Fruit fly (Drosophila melanogaster) whole organism, embryonic: Measurements from ENCODE around the gene CG9664.

Experiments
- Bdp1 ChIP-seq: fragments of 200-800 bp; sonication (Bioruptor generic); optimal IDR thresholded peaks from 3 replicates; lab custom pipeline; 2016; ENCODE audit warnings: missing biosample characterization, missing genetic modification characterization
- CG10366 ChIP-seq: fragments of 200-800 bp; sonication (Bioruptor generic); IDR thresholded peaks from 2 replicates; pipeline ENCODE4 v1.3.6; 2022; ENCODE audit warnings: missing biosample characterization, missing genetic modification characterization
- CG10431 ChIP-seq: fragments of 200-800 bp; sonication (Bioruptor generic); optimal IDR thresholded peaks from 3 replicates; lab custom pipeline; 2018; ENCODE audit warnings: missing biosample characterization, mild to moderate bottlenecking, missing genetic modification characterization
- CG10565 ChIP-seq: fragments of 200-800 bp; sonication (Bioruptor generic); optimal IDR thresholded peaks from 3 replicates; lab custom pipeline; 2016; ENCODE audit warnings: missing biosample characterization, mild to moderate bottlenecking, missing genetic modification characterization
- CG11247 ChIP-seq: fragments of 200-800 bp; sonication (Bioruptor generic); IDR thresholded peaks from 2 replicates; pipeline ENCODE4 v1.3.6; 2022; ENCODE audit warnings: missing biosample characterization, missing genetic modification characterization
- CG12104 ChIP-seq: fragments of 200-800 bp; sonication (Bioruptor generic); optimal IDR thresholded peaks from 3 replicates; lab custom pipeline; 2016; ENCODE audit warnings: missing biosample characterization, missing genetic modification characterization
- CG12155 ChIP-seq: fragments of 200-800 bp; sonication (Bioruptor generic); optimal IDR thresholded peaks from 3 replicates; lab custom pipeline; 2016; ENCODE audit warnings: missing biosample characterization, missing genetic modification characterization
- CG12744 ChIP-seq: fragments of 200-800 bp; sonication (Bioruptor generic); optimal IDR thresholded peaks from 2 replicates; lab custom pipeline; 2016; ENCODE audit warnings: missing biosample characterization, missing genetic modification characterization
- CG13894 ChIP-seq: fragments of 200-800 bp; sonication (Bioruptor generic); optimal IDR thresholded peaks from 3 replicates; lab custom pipeline; 2018; ENCODE audit warnings: missing biosample characterization, mild to moderate bottlenecking, missing genetic modification characterization, moderate library complexity
- CG2120 ChIP-seq: fragments of 200-800 bp; sonication (Bioruptor generic); optimal IDR thresholded peaks from 3 replicates; lab custom pipeline; 2016; ENCODE audit warnings: missing biosample characterization, missing genetic modification characterization
- CG2678 ChIP-seq: fragments of 200-800 bp; sonication (Bioruptor generic); optimal IDR thresholded peaks from 3 replicates; lab custom pipeline; 2019; ENCODE audit warnings: missing biosample characterization, mild to moderate bottlenecking, missing genetic modification characterization, moderate library complexity
- CG32532 ChIP-seq: fragments of 200-800 bp; sonication (Bioruptor generic); IDR thresholded peaks from 2 replicates; pipeline ENCODE4 v1.3.6; 2022; ENCODE audit warnings: missing biosample characterization, missing genetic modification characterization
- CG33557 ChIP-seq: fragments of 200-800 bp; sonication (Bioruptor generic); optimal IDR thresholded peaks from 2 replicates; lab custom pipeline; 2019; ENCODE audit warnings: missing biosample characterization, mild to moderate bottlenecking, missing genetic modification characterization, moderate library complexity
- CG4282 ChIP-seq: fragments of 200-800 bp; sonication (Bioruptor generic); optimal IDR thresholded peaks from 2 replicates; lab custom pipeline; 2016; ENCODE audit warnings: missing biosample characterization, missing genetic modification characterization
- CG4404 ChIP-seq: fragments of 200-800 bp; sonication (Bioruptor generic); IDR thresholded peaks from 2 replicates; pipeline ENCODE4 v1.3.6; 2022; ENCODE audit warnings: missing biosample characterization, missing genetic modification characterization
- CG5180 ChIP-seq: fragments of 200-800 bp; sonication (Bioruptor generic); optimal IDR thresholded peaks from 3 replicates; lab custom pipeline; 2017; ENCODE audit warnings: missing biosample characterization, missing genetic modification characterization, mild to moderate bottlenecking, moderate library complexity, missing genetic modification reagents
- CG6254 ChIP-seq: fragments of 200-800 bp; sonication (Bioruptor generic); optimal IDR thresholded peaks from 3 replicates; lab custom pipeline; 2017; ENCODE audit warnings: mild to moderate bottlenecking, missing biosample characterization, missing genetic modification reagents, missing genetic modification characterization
- CG7556 ChIP-seq: fragments of 200-800 bp; sonication (Bioruptor generic); optimal IDR thresholded peaks from 2 replicates; lab custom pipeline; 2017; ENCODE audit warnings: missing biosample characterization, mild to moderate bottlenecking, missing genetic modification characterization
- CG8359 ChIP-seq: fragments of 200-800 bp; sonication (Bioruptor generic); optimal IDR thresholded peaks from 2 replicates; lab custom pipeline; 2017; ENCODE audit warnings: missing biosample characterization, mild to moderate bottlenecking, missing genetic modification characterization, borderline replicate concordance
- CG9215 ChIP-seq: fragments of 200-800 bp; sonication (Bioruptor generic); IDR thresholded peaks from 2 replicates; pipeline ENCODE4 v1.3.6; 2022; ENCODE audit warnings: missing biosample characterization, missing genetic modification characterization
- CG9437 ChIP-seq: fragments of 200-800 bp; sonication (Bioruptor generic); optimal IDR thresholded peaks from 2 replicates; lab custom pipeline; 2018; ENCODE audit warnings: missing biosample characterization, mild to moderate bottlenecking, missing genetic modification characterization
- Dip3 ChIP-seq: fragments of 200-800 bp; sonication (Bioruptor generic); optimal IDR thresholded peaks from 3 replicates; lab custom pipeline; 2016; ENCODE audit warnings: missing biosample characterization, missing genetic modification characterization
- HHEX ChIP-seq: fragments of 200-800 bp; sonication (Bioruptor generic); optimal IDR thresholded peaks from 3 replicates; lab custom pipeline; 2017; ENCODE audit warnings: missing biosample characterization, mild to moderate bottlenecking, missing genetic modification characterization, missing genetic modification reagents
- Kr ChIP-seq: fragments of 200-800 bp; sonication (Bioruptor generic); optimal IDR thresholded peaks from 2 replicates; lab custom pipeline; 2017; ENCODE audit warnings: missing biosample characterization, mild to moderate bottlenecking, missing genetic modification characterization
- Mad ChIP-seq: fragments of 200-800 bp; sonication (Bioruptor generic); optimal IDR thresholded peaks from 2 replicates; lab custom pipeline; 2016; ENCODE audit warnings: missing biosample characterization, missing genetic modification characterization
- Mes4 ChIP-seq: fragments of 200-800 bp; sonication (Bioruptor generic); optimal IDR thresholded peaks from 2 replicates; lab custom pipeline; 2016; ENCODE audit warnings: missing biosample characterization, missing genetic modification characterization
- Pdp1 ChIP-seq, 2 experiments: fragments of 200-800 bp; sonication (Bioruptor generic); optimal IDR thresholded peaks; 3 replicates each; lab custom pipeline; 2016; ENCODE audit warnings: missing biosample characterization in 2 of 2, missing genetic modification characterization in 2 of 2, mild to moderate bottlenecking in 1 of 2, moderate library complexity in 1 of 2
- Spps ChIP-seq: fragments of 200-800 bp; sonication (Bioruptor generic); optimal IDR thresholded peaks from 2 replicates; lab custom pipeline; 2018; ENCODE audit warnings: missing biosample characterization, mild to moderate bottlenecking, missing genetic modification characterization
- Sry-δ ChIP-seq: fragments of 200-800 bp; sonication (Bioruptor generic); optimal IDR thresholded peaks from 2 replicates; lab custom pipeline; 2016; ENCODE audit warnings: missing biosample characterization, missing genetic modification characterization
- ase ChIP-seq: fragments of 200-800 bp; sonication (Bioruptor generic); IDR thresholded peaks from 3 replicates; pipeline ENCODE4 v1.3.6; 2022; ENCODE audit warnings: missing biosample characterization, missing genetic modification characterization
- dpn ChIP-seq, 2 experiments: fragments of 200-800 bp; sonication (Bioruptor generic); optimal IDR thresholded peaks; 3 replicates each; lab custom pipeline; 2016; ENCODE audit warnings: missing biosample characterization in 2 of 2, missing genetic modification characterization in 2 of 2
- eve ChIP-seq, 2 experiments: fragments of >200 bp; optimal IDR thresholded peaks; 2 replicates each; lab custom pipeline; 2017; ENCODE audit warnings: missing biosample characterization in 2 of 2, missing genetic modification characterization in 2 of 2
- fu2 ChIP-seq: fragments of 200-800 bp; sonication (Bioruptor generic); optimal IDR thresholded peaks from 2 replicates; lab custom pipeline; 2016; ENCODE audit warnings: missing biosample characterization, missing genetic modification characterization
- gce ChIP-seq: fragments of 200-800 bp; sonication (Bioruptor generic); IDR thresholded peaks from 3 replicates; pipeline ENCODE4 v1.3.6; 2022; ENCODE audit warnings: missing biosample characterization, missing genetic modification characterization
- gro ChIP-seq: fragments of 200-800 bp; sonication (Bioruptor generic); optimal IDR thresholded peaks from 2 replicates; lab custom pipeline; 2016; ENCODE audit warnings: missing biosample characterization, missing genetic modification characterization
- ind ChIP-seq: fragments of 200-800 bp; sonication (Bioruptor generic); optimal IDR thresholded peaks from 3 replicates; lab custom pipeline; 2016; ENCODE audit warnings: missing biosample characterization, missing genetic modification characterization
- jumu ChIP-seq: fragments of 200-800 bp; sonication (Bioruptor generic); optimal IDR thresholded peaks from 3 replicates; lab custom pipeline; 2016; ENCODE audit warnings: missing biosample characterization, missing genetic modification characterization
- knrl ChIP-seq: fragments of 200-800 bp; sonication (Bioruptor generic); IDR thresholded peaks from 3 replicates; pipeline ENCODE4 v1.3.6; 2022; ENCODE audit warnings: missing biosample characterization, missing genetic modification characterization; ENCODE audit not compliant: partially characterized antibody
- mld ChIP-seq: fragments of 200-800 bp; sonication (Bioruptor generic); IDR thresholded peaks from 3 replicates; pipeline ENCODE4 v1.3.6; 2022; ENCODE audit warnings: missing biosample characterization, missing genetic modification characterization; ENCODE audit not compliant: partially characterized antibody
- pzg ChIP-seq: fragments of 200-800 bp; sonication (Bioruptor generic); optimal IDR thresholded peaks from 3 replicates; lab custom pipeline; 2018; ENCODE audit warnings: missing biosample characterization, mild to moderate bottlenecking, missing genetic modification characterization, moderate library complexity
- sens-2 ChIP-seq: fragments of 200-800 bp; sonication (Bioruptor generic); IDR thresholded peaks from 2 replicates; pipeline ENCODE4 v1.3.6; 2022; ENCODE audit warnings: missing biosample characterization, missing genetic modification characterization
- slp2 ChIP-seq: fragments of 200-800 bp; sonication (Bioruptor generic); optimal IDR thresholded peaks from 2 replicates; lab custom pipeline; 2016; ENCODE audit warnings: missing biosample characterization, missing genetic modification characterization
- sqz ChIP-seq: fragments of 200-800 bp; sonication (Bioruptor generic); optimal IDR thresholded peaks from 3 replicates; lab custom pipeline; 2018; ENCODE audit warnings: missing biosample characterization, mild to moderate bottlenecking, missing genetic modification characterization
- stwl ChIP-seq: fragments of 200-800 bp; sonication (Bioruptor generic); optimal IDR thresholded peaks from 3 replicates; lab custom pipeline; 2018; ENCODE audit warnings: missing biosample characterization, mild to moderate bottlenecking, missing genetic modification characterization, moderate library complexity
- tgo ChIP-seq: fragments of 200-800 bp; sonication (Bioruptor generic); IDR thresholded peaks from 3 replicates; pipeline ENCODE4 v1.3.6; 2022; ENCODE audit warnings: missing biosample characterization, missing genetic modification characterization
- tio ChIP-seq: fragments of 200-800 bp; sonication (Bioruptor generic); optimal IDR thresholded peaks from 2 replicates; lab custom pipeline; 2017; ENCODE audit warnings: missing biosample characterization, missing genetic modification characterization, inconsistent platforms
- tup ChIP-seq: fragments of 200-800 bp; sonication (Bioruptor generic); optimal IDR thresholded peaks from 2 replicates; lab custom pipeline; 2016; ENCODE audit warnings: missing biosample characterization, mild to moderate bottlenecking, missing genetic modification characterization, moderate library complexity
- usp ChIP-seq: fragments of >200 bp; optimal IDR thresholded peaks from 2 replicates; lab custom pipeline; 2017; ENCODE audit warnings: missing biosample characterization, missing genetic modification characterization
- vvl ChIP-seq: fragments of 200-800 bp; sonication (Bioruptor generic); IDR thresholded peaks from 2 replicates; pipeline ENCODE4 v1.3.6; 2022; ENCODE audit warnings: missing biosample characterization, missing genetic modification characterization
- yki ChIP-seq: fragments of >200 bp; optimal IDR thresholded peaks from 3 replicates; lab custom pipeline; 2018

CG9664 gene

dm6 chr2L:3338566-3339215 is 44.2 kb upstream of the CG9664 start (continued):
- TF ChIP-seq CG4282 (GFP tag; lab: Kevin White, UChicago) (peak; percentile 45), Bdp1 (GFP tag; lab: Kevin White, UChicago) (peak; percentile 70), CG2120 (GFP tag; lab: Kevin White, UChicago) (no peak), Kr (GFP tag; lab: Kevin White, UChicago) (no peak), stwl (tag; lab: Kevin White, UChicago) (peak; percentile 9), sqz (no peak), Dip3 (no peak), CG32532 (GFP tag; lab: Robert Waterston, UW) (peak; percentile 38; the same call in 1 of the 2 replicates), gce (peak; percentile 68; the same call in 1 of the 3 replicates), mld (GFP tag; lab: Robert Waterston, UW) (no peak), eve (GFP tag; optimal IDR thresholded peaks at IDR 0.05; lab: Kevin White, UChicago) (peak in 1 of 2 experiments; percentile 90), Spps (tag; lab: Kevin White, UChicago) (peak; percentile 83), CG10431 (GFP tag; lab: Kevin White, UChicago) (peak; percentile 38), tup (peak; percentile 58), CG12744 (GFP tag; lab: Kevin White, UChicago) (peak; percentile 47), CG6254 (GFP tag; lab: Kevin White, UChicago) (peak; percentile 73), gro (GFP tag; lab: Kevin White, UChicago) (no peak), CG8359 (peak; percentile 72), CG4404 (GFP tag; lab: Robert Waterston, UW) (peak; percentile 52), ase (peak; percentile 76; the same call in 2 of the 3 replicates), yki (lab: Kevin White, UChicago) (no peak), Mad (peak; percentile 72), CG5180 (peak; percentile 14), CG11247 (GFP tag; lab: Robert Waterston, UW) (peak; percentile 62), vvl (GFP tag; lab: Robert Waterston, UW) (peak; percentile 90), CG12104 (peak; percentile 26), CG12155 (GFP tag; lab: Kevin White, UChicago) (peak; percentile 47), CG10366 (GFP tag; lab: Robert Waterston, UW) (peak; percentile 75), CG13894 (tag; lab: Kevin White, UChicago) (no peak), sens-2 (GFP tag; lab: Robert Waterston, UW) (peak; percentile 42; the same call in 1 of the 2 replicates), Mes4 (GFP tag; lab: Kevin White, UChicago) (peak; percentile 83), Pdp1 (GFP tag; optimal IDR thresholded peaks at IDR 0.05; lab: Kevin White, UChicago) (peak; percentile 3 to 78), CG10565 (GFP tag; lab: Kevin White, UChicago) (peak; percentile 23), tio (GFP tag; lab: Kevin White, UChicago) (peak; percentile 78), dpn (GFP tag; optimal IDR thresholded peaks at IDR 0.05; lab: Kevin White, UChicago) (peak; percentile 77 to 82), tgo (GFP tag; lab: Robert Waterston, UW) (peak; percentile 65), knrl (GFP tag; lab: Robert Waterston, UW) (no peak), HHEX (GFP tag; lab: Kevin White, UChicago) (peak; percentile 68), CG7556 (GFP tag; lab: Kevin White, UChicago) (peak; percentile 64), fu2 (GFP tag; lab: Kevin White, UChicago) (peak; percentile 38), pzg (GFP tag; lab: Kevin White, UChicago) (no peak), Sry-δ (GFP tag; lab: Kevin White, UChicago) (no peak), jumu (GFP tag; lab: Kevin White, UChicago) (peak; percentile 88), slp2 (GFP tag; lab: Kevin White, UChicago) (peak; percentile 88), CG9215 (GFP tag; lab: Robert Waterston, UW) (0 out of 2 replicates have a peak, but pooled peaks have one; percentile 18), ind (GFP tag; lab: Kevin White, UChicago) (peak; percentile 78), CG33557 (peak; percentile 39), CG2678 (tag; lab: Kevin White, UChicago) (peak; percentile 79), CG9437 (GFP tag; lab: Kevin White, UChicago) (peak; percentile 66), usp (GFP tag; lab: Kevin White, UChicago) (no peak)
